Worm (Caenorhabditis elegans): ENCODE measurements around the gene dlat-1.
A peak's percentile ranks its signal among the peaks of the same experiment; 100 is the strongest.

Gene dlat-1

DNA sequence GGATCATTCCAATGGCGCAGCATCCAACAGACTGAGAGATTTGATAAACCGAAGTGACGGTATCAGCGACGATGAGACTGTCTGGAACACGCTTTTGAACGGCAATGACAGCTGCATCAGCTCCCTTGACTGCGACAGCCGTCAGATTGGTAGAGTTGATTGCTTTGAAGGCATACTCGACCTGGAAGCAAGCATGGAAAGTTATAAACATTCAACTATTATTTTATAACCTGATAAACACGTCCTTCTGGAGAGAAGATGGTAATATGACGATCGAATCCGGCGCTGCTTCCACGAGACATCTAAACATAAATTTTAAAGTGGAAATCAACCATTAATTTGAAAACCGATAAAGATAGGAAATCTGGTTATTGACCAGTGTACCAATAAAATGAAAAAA is 24.8 kb downstream of the dlat-1 start, which contains the start of gene pas-1:
Gene pas-1, minus strand, starts transcription at position 302 of the 400 bp plus-strand sequence.
- TF ChIP-seq sma-3 (GFP tag; optimal IDR thresholded peaks at IDR 0.05) (no peak), ztf-11 (tag; optimal IDR thresholded peaks at IDR 0.05) (no peak), elt-1 (tag; optimal IDR thresholded peaks at IDR 0.05) (no peak), ama-1 (optimal IDR thresholded peaks at IDR 0.05) (no peak), nhr-23 (tag; optimal IDR thresholded peaks at IDR 0.05) (no peak), ztf-1 (GFP tag; conservative IDR thresholded peaks at IDR 0.05) (no peak), lsy-2 (tag; optimal IDR thresholded peaks at IDR 0.05) (no peak), peb-1 (tag; optimal IDR thresholded peaks at IDR 0.05) (no peak), nhr-77 (tag; optimal IDR thresholded peaks at IDR 0.05) (no peak)

DNA sequence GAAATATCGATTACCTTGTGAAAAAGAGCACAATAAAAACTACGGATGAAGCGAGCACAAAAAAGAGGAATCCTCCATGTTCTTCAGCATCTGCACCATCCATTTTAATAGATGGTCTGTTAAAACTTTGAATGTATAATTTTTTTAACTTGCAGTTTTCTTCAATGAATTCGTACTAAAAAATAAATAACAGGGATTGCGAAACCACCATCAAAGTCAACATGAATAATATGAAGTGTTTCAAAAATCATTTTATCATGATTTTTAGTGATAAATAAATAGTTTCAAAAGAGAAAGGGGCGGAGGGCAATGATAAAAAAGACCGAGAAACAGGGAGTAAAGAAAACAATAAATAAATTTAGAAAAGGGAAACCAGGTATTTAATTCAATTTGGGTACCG is 25.8 kb downstream of the dlat-1 start, which contains the start of gene dhs-22:
Gene dhs-22, minus strand, starts transcription at position 116 of the 400 bp plus-strand sequence.
- TF ChIP-seq ama-1 (optimal IDR thresholded peaks at IDR 0.05) (no peak), sem-4 (tag; optimal IDR thresholded peaks at IDR 0.05) (no peak), fos-1 (tag; optimal IDR thresholded peaks at IDR 0.05) (no peak), ztf-4 (tag; optimal IDR thresholded peaks at IDR 0.05) (no peak)

- TF ChIP-seq ztf-1 (GFP tag; conservative IDR thresholded peaks at IDR 0.05) (no peak), gmeb-1 (tag; optimal IDR thresholded peaks at IDR 0.05) (no peak), lin-13 (GFP tag; optimal IDR thresholded peaks at IDR 0.05) (no peak), sma-9 (GFP tag; optimal IDR thresholded peaks at IDR 0.05) (no peak), sma-9 (tag; optimal IDR thresholded peaks at IDR 0.05) (no peak), elt-3 (tag; optimal IDR thresholded peaks at IDR 0.05) (no peak), skn-1 (tag; optimal IDR thresholded peaks at IDR 0.05) (no peak), nhr-10 (tag; optimal IDR thresholded peaks at IDR 0.05) (no peak), egl-27 (tag; optimal IDR thresholded peaks at IDR 0.05) (no peak), nhr-23 (tag; optimal IDR thresholded peaks at IDR 0.05) (no peak), nhr-25 (tag; optimal IDR thresholded peaks at IDR 0.05) (no peak)
Measured at ce11 chrV:14419855-14420254, 27.2 kb downstream of the dlat-1 start.

DNA sequence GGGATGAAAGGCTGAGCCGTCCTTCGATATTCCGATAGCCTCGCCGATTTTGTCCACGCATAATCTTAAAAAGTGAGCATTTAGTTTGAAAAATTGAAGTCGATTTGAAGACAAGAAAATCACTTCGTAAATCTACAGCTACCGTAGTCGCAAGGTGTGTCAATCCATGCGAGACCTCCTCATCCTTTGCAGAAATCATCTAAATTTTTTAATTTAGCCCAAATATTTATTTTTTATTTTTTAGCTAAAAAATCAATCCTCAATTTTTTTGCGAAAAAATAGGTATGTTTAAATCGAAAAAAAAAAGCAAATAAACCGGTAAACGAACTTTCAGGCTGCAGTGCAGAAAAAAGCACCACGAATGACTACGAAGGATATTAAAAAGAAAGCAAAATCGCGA is 29.4 kb downstream of the dlat-1 start, which contains the start of the genes nxf-2 and set-31:
Gene nxf-2, minus strand, starts transcription at position 101 of the 400 bp plus-strand sequence.
Gene set-31, plus strand, starts transcription at position 169 of the 400 bp plus-strand sequence.
- TF ChIP-seq gmeb-1 (tag; optimal IDR thresholded peaks at IDR 0.05) = no peak
- peak in 1 of 2 experiments; percentile 41 for TF ChIP-seq lsy-2 (tag; optimal IDR thresholded peaks at IDR 0.05)

DNA sequence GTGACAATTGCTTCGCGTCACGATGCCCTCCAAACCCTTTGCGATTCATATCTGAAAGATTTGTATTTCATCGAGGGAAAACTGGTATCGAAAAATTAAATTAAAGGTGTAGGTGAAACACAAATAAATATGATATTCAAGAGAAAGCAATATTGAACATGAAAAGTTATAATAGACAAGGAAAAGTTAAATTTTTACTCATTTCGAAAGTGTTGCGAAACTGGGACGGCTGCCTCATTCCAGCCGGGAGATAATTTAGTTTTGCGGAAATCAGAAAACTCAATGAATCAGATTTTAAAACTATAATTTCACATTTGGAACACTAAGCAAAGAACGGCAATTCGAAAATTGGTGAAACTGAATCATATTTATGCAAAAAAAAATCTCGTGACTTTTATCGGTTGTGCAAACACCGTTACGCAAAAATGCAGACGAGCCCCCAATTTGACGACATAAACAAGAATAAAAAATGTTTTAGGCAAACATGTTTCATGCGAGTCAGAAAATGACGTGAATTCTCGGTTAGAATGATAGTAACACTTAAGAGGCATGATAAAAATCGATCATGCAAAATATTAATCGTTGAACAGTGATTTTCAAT is 32.0 kb downstream of the dlat-1 start, which contains the start of the genes nxf-1 and C15H11.11:
Gene nxf-1, minus strand, starts transcription at position 51 of the 601 bp plus-strand sequence.
Gene C15H11.11, plus strand, starts transcription at position 536 of the 601 bp plus-strand sequence.
- TF ChIP-seq skn-1 (tag; optimal IDR thresholded peaks at IDR 0.05) (no peak), unc-62 (GFP tag; optimal IDR thresholded peaks at IDR 0.05) (no peak), nhr-12 (tag; optimal IDR thresholded peaks at IDR 0.05) (no peak), fos-1 (tag; optimal IDR thresholded peaks at IDR 0.05) (peak; percentile 90), nhr-10 (tag; optimal IDR thresholded peaks at IDR 0.05) (no peak), nhr-129 (tag; optimal IDR thresholded peaks at IDR 0.05) (peak; percentile 61), nhr-237 (tag; optimal IDR thresholded peaks at IDR 0.05) (no peak), ZK546.5 (tag; optimal IDR thresholded peaks at IDR 0.05) (no peak), elt-3 (tag; optimal IDR thresholded peaks at IDR 0.05) (no peak), mdl-1 (tag; optimal IDR thresholded peaks at IDR 0.05) (peak in 1 of 2 experiments; percentile 43), mab-5 (tag; optimal IDR thresholded peaks at IDR 0.05) (no peak), ztf-1 (GFP tag; conservative IDR thresholded peaks at IDR 0.05) (no peak), elt-1 (tag; optimal IDR thresholded peaks at IDR 0.05) (no peak), ztf-11 (tag; optimal IDR thresholded peaks at IDR 0.05) (no peak), nhr-23 (tag; optimal IDR thresholded peaks at IDR 0.05) (no peak), F13H6.1 (tag; optimal IDR thresholded peaks at IDR 0.05) (peak; percentile 60), sma-3 (GFP tag; optimal IDR thresholded peaks at IDR 0.05) (peak; percentile 73), unc-39 (tag; optimal IDR thresholded peaks at IDR 0.05) (no peak), nhr-25 (tag; optimal IDR thresholded peaks at IDR 0.05) (peak; percentile 56), C34F6.9 (tag; optimal IDR thresholded peaks at IDR 0.05) (peak; percentile 84), egl-27 (tag; optimal IDR thresholded peaks at IDR 0.05) (no peak), lsy-2 (tag; optimal IDR thresholded peaks at IDR 0.05) (peak; percentile 71 to 88), mbf-1 (tag; optimal IDR thresholded peaks at IDR 0.05) (no peak), ama-1 (optimal IDR thresholded peaks at IDR 0.05) (peak; percentile 70), R02D3.7 (tag; optimal IDR thresholded peaks at IDR 0.05) (no peak), sma-9 (GFP tag; optimal IDR thresholded peaks at IDR 0.05) (peak; percentile 71), sma-9 (tag; optimal IDR thresholded peaks at IDR 0.05) (no peak), lin-13 (GFP tag; optimal IDR thresholded peaks at IDR 0.05) (peak; percentile 47), nhr-11 (tag; optimal IDR thresholded peaks at IDR 0.05) (no peak), unc-55 (GFP tag; optimal IDR thresholded peaks at IDR 0.05) (peak; percentile 70), ceh-16 (tag; optimal IDR thresholded peaks at IDR 0.05) (no peak), blmp-1 (tag; optimal IDR thresholded peaks at IDR 0.05; ENCODE audit: insufficient read depth) (no peak), ceh-82 (tag; optimal IDR thresholded peaks at IDR 0.05) (no peak), zag-1 (tag; optimal IDR thresholded peaks at IDR 0.05) (no peak), lin-39 (tag; optimal IDR thresholded peaks at IDR 0.05) (no peak), ztf-4 (tag; optimal IDR thresholded peaks at IDR 0.05) (no peak), sem-4 (tag; optimal IDR thresholded peaks at IDR 0.05) (peak; percentile 30), nhr-6 (tag; optimal IDR thresholded peaks at IDR 0.05) (no peak), snpc-4 (tag; optimal IDR thresholded peaks at IDR 0.05) (peak; percentile 19)
